Fruit fly (Drosophila melanogaster): ENCODE measurements around the gene cm.
A peak's percentile ranks its signal among the peaks of the same experiment; 100 is the strongest.

cm gene

dm6 chrX:6993350-6993749 is 17.6 kb downstream of the cm start, which contains the start of gene Inx7:
Inx7 (minus strand) TSS chrX:6993612.
- no peak for TF ChIP-seq croc (GFP tag; conservative IDR thresholded peaks at IDR 0.05)
- TF ChIP-seq CG12744 (GFP tag; optimal IDR thresholded peaks at IDR 0.05): no peak
- peak; percentile 92 for TF ChIP-seq Deaf1 (tag; optimal IDR thresholded peaks at IDR 0.05)
- no peak for TF ChIP-seq al (GFP tag; IDR thresholded peaks at IDR 0.05)
- no peak for TF ChIP-seq zfh2 (GFP tag; optimal IDR thresholded peaks at IDR 0.05)
- TF ChIP-seq ab (GFP tag; optimal IDR thresholded peaks at IDR 0.05): no peak
- peak; percentile 10 for TF ChIP-seq sug (tag; optimal IDR thresholded peaks at IDR 0.05)
- no peak for TF ChIP-seq CG6854 (GFP tag; optimal IDR thresholded peaks at IDR 0.05)
- no peak for TF ChIP-seq CkIIα-i1 (GFP tag; IDR thresholded peaks at IDR 0.05)
- TF ChIP-seq ttk (GFP tag; IDR thresholded peaks at IDR 0.05): no peak
- 0 out of 4 replicates have a peak, but pooled peaks have one; percentile 29 for TF ChIP-seq chinmo (GFP tag; IDR thresholded peaks at IDR 0.05; ENCODE audit: partially characterized antibody)

DNA sequence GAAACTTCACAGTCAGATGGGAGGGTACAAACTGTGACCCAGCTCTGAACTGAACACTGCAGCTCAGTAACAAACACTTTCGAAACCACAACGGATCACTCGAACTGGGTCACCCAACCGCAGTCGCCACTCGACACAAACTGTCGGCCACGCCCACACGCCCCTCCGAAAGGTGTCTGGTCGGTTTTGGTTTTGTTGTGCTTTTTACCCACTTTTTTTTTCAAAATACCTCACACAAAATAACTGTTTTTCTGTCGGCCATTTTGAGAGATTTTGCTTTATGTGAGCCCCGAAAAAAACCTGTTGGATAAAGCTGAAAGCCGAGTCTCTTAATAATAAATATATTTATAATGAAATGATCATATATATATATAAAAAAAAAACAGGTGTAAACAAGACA is 19.7 kb downstream of the cm start, which contains the start of gene ogre:
Gene ogre (minus strand): TSS at position 33 of the 400 bp plus-strand sequence.
- TF ChIP-seq kni (GFP tag; optimal IDR thresholded peaks at IDR 0.05) (peak; percentile 46), Hr78 (GFP tag; optimal IDR thresholded peaks at IDR 0.05) (peak in 1 of 2 experiments; percentile 19), sd (tag; optimal IDR thresholded peaks at IDR 0.05) (peak; percentile 43), Blimp-1 (GFP tag; optimal IDR thresholded peaks at IDR 0.05) (peak; percentile 34), CG4707 (GFP tag; optimal IDR thresholded peaks at IDR 0.05) (no peak), Awh (GFP tag; IDR thresholded peaks at IDR 0.05) (peak; percentile 43; the same call in 1 of the 2 replicates), bigmax (GFP tag; optimal IDR thresholded peaks at IDR 0.05) (no peak), oc (tag; optimal IDR thresholded peaks at IDR 0.05) (peak; percentile 33), chinmo (GFP tag; IDR thresholded peaks at IDR 0.05; ENCODE audit: partially characterized antibody) (0 out of 4 replicates have a peak, but pooled peaks have one; percentile 25), abd-A (tag; optimal IDR thresholded peaks at IDR 0.05) (peak; percentile 23), sqz (GFP tag; optimal IDR thresholded peaks at IDR 0.05) (peak; percentile 71)

DNA sequence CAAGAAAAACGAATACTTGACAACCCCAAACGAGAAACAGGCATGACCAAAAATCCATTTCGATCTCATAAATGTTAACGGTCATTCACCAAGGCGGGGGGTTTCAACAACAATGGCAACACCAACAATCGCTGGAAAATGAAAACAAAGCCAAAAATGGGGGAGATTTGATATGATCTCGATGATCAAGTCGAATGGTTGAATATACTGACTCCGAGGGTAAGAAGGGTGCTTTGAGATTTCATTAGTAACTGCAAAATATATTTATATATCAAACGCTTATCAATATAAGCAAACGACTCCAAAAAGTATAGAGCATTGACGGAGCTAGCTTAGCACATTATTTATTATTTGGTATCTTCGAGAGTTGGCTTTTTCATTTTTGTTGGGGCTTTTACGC is 20.8 kb downstream of the cm start:
- TF ChIP-seq caup (GFP tag; optimal IDR thresholded peaks at IDR 0.05; ENCODE audit: severe bottlenecking) (no peak), gsb-n (tag; optimal IDR thresholded peaks at IDR 0.05) (peak; percentile 50), twi (tag; optimal IDR thresholded peaks at IDR 0.05) (no peak), NC2β (GFP tag; optimal IDR thresholded peaks at IDR 0.05) (no peak), Rfx (GFP tag; IDR thresholded peaks at IDR 0.05) (peak; percentile 29; the same call in 1 of the 2 replicates), CG15269 (tag; optimal IDR thresholded peaks at IDR 0.05) (peak; percentile 5), pfk (GFP tag; optimal IDR thresholded peaks at IDR 0.05) (no peak), amos (GFP tag; IDR thresholded peaks at IDR 0.05; ENCODE audit: partially characterized antibody) (no peak), CG6272 (GFP tag; IDR thresholded peaks at IDR 0.05) (no peak), CG3065 (GFP tag; optimal IDR thresholded peaks at IDR 0.05) (no peak), Doc2 (GFP tag; IDR thresholded peaks at IDR 0.05) (no peak), CG9876 (GFP tag; optimal IDR thresholded peaks at IDR 0.05) (no peak), dmrt11E (tag; optimal IDR thresholded peaks at IDR 0.05) (peak; percentile 10), CG12071 (GFP tag; optimal IDR thresholded peaks at IDR 0.05) (no peak), Hr78 (GFP tag; optimal IDR thresholded peaks at IDR 0.05) (no peak), tin (GFP tag; optimal IDR thresholded peaks at IDR 0.05) (no peak), kni (GFP tag; optimal IDR thresholded peaks at IDR 0.05) (peak; percentile 28), BEAF-32 (GFP tag; optimal IDR thresholded peaks at IDR 0.05) (no peak), ato (GFP tag; IDR thresholded peaks at IDR 0.05; ENCODE audit: partially characterized antibody) (no peak), CG8478 (optimal IDR thresholded peaks at IDR 0.05) (no peak), Gug (GFP tag; IDR thresholded peaks at IDR 0.05) (no peak), phol (tag; optimal IDR thresholded peaks at IDR 0.05) (peak; percentile 1), grau (tag; optimal IDR thresholded peaks at IDR 0.05) (peak; percentile 3), crc (GFP tag; optimal IDR thresholded peaks at IDR 0.05) (no peak), Awh (GFP tag; IDR thresholded peaks at IDR 0.05) (no peak), CG30431 (GFP tag; optimal IDR thresholded peaks at IDR 0.05) (no peak), CG13424 (tag; optimal IDR thresholded peaks at IDR 0.05) (no peak), dmrt99B (tag; optimal IDR thresholded peaks at IDR 0.05) (peak; percentile 31), cad (GFP tag; optimal IDR thresholded peaks at IDR 0.05) (no peak)
